Worm (Caenorhabditis elegans) whole organism, L4 larva: ENCODE measurements around the gene F23A7.1.

Source experiments
- F37D6.2 ChIP-seq: sonication (generic microtip); optimal IDR thresholded peaks from 2 replicates; lab custom pipeline; 2016; ENCODE audit warnings: mild to moderate bottlenecking, missing genetic modification characterization, missing compliant biosample characterization
- ZK546.5 ChIP-seq, 2 experiments: sonication (generic microtip); optimal IDR thresholded peaks; 2 replicates each; lab custom pipeline; 2017; ENCODE audit warnings: missing biosample characterization in 2 of 2, missing genetic modification characterization in 2 of 2
- aha-1 ChIP-seq: fragments of 150-350 bp; peaks from one replicate; lab custom pipeline; 2014; ENCODE audit warnings: missing biosample characterization, missing genetic modification characterization
- attf-4 ChIP-seq: sonication (generic microtip); optimal IDR thresholded peaks from 3 replicates; lab custom pipeline; 2017; ENCODE audit warnings: missing biosample characterization, missing genetic modification characterization
- cey-2 ChIP-seq: sonication (generic microtip); optimal IDR thresholded peaks from 3 replicates; lab custom pipeline; 2017; ENCODE audit warnings: missing genetic modification characterization, mild to moderate bottlenecking, missing compliant biosample characterization, antibody characterized with exemption, borderline replicate concordance; ENCODE audit not compliant: insufficient read depth
- lin-15B ChIP-seq: fragments of 150-350 bp; sonication (generic microtip); optimal IDR thresholded peaks from 3 replicates; lab custom pipeline; 2014; ENCODE audit warnings: missing biosample characterization, missing genetic modification characterization
- lsy-2 ChIP-seq, 2 experiments: fragments of 150-350 bp in 1 of 2; sonication (generic microtip) in 1 of 2; optimal IDR thresholded peaks; 2 replicates each; lab custom pipeline; 2014 to 2017; ENCODE audit warnings: missing biosample characterization in 2 of 2, missing genetic modification characterization in 2 of 2
- nhr-237 ChIP-seq: sonication (generic microtip); optimal IDR thresholded peaks from 2 replicates; lab custom pipeline; 2017; ENCODE audit warnings: missing biosample characterization, missing genetic modification characterization
- snpc-4 ChIP-seq: fragments of 150-350 bp; optimal IDR thresholded peaks from 2 replicates; lab custom pipeline; 2014; ENCODE audit warnings: missing biosample characterization, missing genetic modification characterization
- unc-39 ChIP-seq: sonication (generic microtip); optimal IDR thresholded peaks from 2 replicates; lab custom pipeline; 2017; ENCODE audit warnings: missing biosample characterization, missing genetic modification characterization

DNA sequence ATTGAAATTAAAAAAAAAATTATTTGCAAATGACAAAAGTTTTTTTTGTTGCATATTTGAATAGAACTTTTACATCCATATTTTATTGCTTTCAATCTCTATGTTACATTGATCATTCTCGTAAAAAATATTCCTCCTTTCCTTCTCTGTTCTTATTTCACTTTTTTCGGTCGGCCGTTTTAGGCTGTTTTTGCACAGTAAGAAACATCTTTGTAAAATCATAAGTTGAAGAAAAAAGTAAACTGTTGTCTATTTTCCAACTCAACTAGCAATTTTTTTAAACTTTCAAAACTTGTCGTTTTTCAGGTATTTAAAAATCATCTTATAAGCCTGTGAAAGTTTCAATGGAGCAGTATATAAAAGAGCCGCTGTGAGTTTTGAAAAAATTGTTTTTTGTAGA, 11.4 kb downstream of the F23A7.1 start, which contains the start of gene F23A7.5:
- no peak for TF ChIP-seq lin-15B (tag; lab: Kevin White, UChicago)
- TF ChIP-seq aha-1 (tag; lab: Kevin White, UChicago) = no peak
- no peak for TF ChIP-seq snpc-4 (tag; lab: Kevin White, UChicago)
- no peak for TF ChIP-seq lsy-2 (tag; optimal IDR thresholded peaks at IDR 0.05; lab: Kevin White, UChicago)
- TF ChIP-seq F37D6.2 (tag; lab: Kevin White, UChicago) = no peak
- no peak for TF ChIP-seq attf-4 (tag; lab: Kevin White, UChicago)
- no peak for TF ChIP-seq ZK546.5 (tag; optimal IDR thresholded peaks at IDR 0.05; lab: Kevin White, UChicago)
- TF ChIP-seq nhr-237 = no peak
- no peak for TF ChIP-seq cey-2 (tag; lab: Kevin White, UChicago)
- no peak for TF ChIP-seq unc-39
